Fruit fly (Drosophila melanogaster) whole organism, embryonic: ENCODE measurements around the gene phol.

ENCODE experiments used
- Atf-2 ChIP-seq: fragments of 200-800 bp; sonication (Bioruptor generic); optimal IDR thresholded peaks from 2 replicates; lab custom pipeline; 2016; ENCODE audit warnings: missing biosample characterization, missing genetic modification characterization
- Bgb ChIP-seq: fragments of 200-800 bp; sonication (Bioruptor generic); IDR thresholded peaks from 2 replicates; pipeline ENCODE4 v1.3.6; 2022; ENCODE audit warnings: missing biosample characterization, missing genetic modification characterization; ENCODE audit not compliant: partially characterized antibody
- CG10147 ChIP-seq: fragments of 200-800 bp; sonication (Bioruptor generic); optimal IDR thresholded peaks from 2 replicates; lab custom pipeline; 2019; ENCODE audit warnings: missing biosample characterization, mild to moderate bottlenecking, missing genetic modification characterization, moderate library complexity
- CG11504 ChIP-seq: fragments of 200-800 bp; sonication (Bioruptor generic); optimal IDR thresholded peaks from 3 replicates; lab custom pipeline; 2019; ENCODE audit warnings: missing biosample characterization, mild to moderate bottlenecking, missing genetic modification characterization, moderate library complexity
- CG12659 ChIP-seq: fragments of 200-800 bp; sonication (Bioruptor generic); optimal IDR thresholded peaks from 3 replicates; lab custom pipeline; 2017; ENCODE audit warnings: mild to moderate bottlenecking, missing biosample characterization, missing genetic modification reagents, missing genetic modification characterization
- CG13123 ChIP-seq: fragments of 200-800 bp; sonication (Bioruptor generic); optimal IDR thresholded peaks from 2 replicates; lab custom pipeline; 2016; ENCODE audit warnings: missing biosample characterization, missing genetic modification characterization
- CG16863 ChIP-seq: fragments of 200-800 bp; sonication (Bioruptor generic); optimal IDR thresholded peaks from 3 replicates; lab custom pipeline; 2016; ENCODE audit warnings: missing biosample characterization, missing genetic modification characterization
- CG17568 ChIP-seq: fragments of 200-800 bp; sonication (Bioruptor generic); optimal IDR thresholded peaks from 2 replicates; lab custom pipeline; 2018; ENCODE audit warnings: missing biosample characterization, mild to moderate bottlenecking, missing genetic modification characterization, moderate library complexity
- CG1792 ChIP-seq: fragments of 200-800 bp; sonication (Bioruptor generic); optimal IDR thresholded peaks from 2 replicates; lab custom pipeline; 2016; ENCODE audit warnings: missing biosample characterization, missing genetic modification characterization
- CG2116 ChIP-seq: fragments of 200-800 bp; sonication (Bioruptor generic); optimal IDR thresholded peaks from 3 replicates; lab custom pipeline; 2018; ENCODE audit warnings: missing biosample characterization, mild to moderate bottlenecking, missing genetic modification characterization
- CG2129 ChIP-seq: fragments of 200-800 bp; sonication (Bioruptor generic); IDR thresholded peaks from 2 replicates; pipeline ENCODE4 v1.3.6; 2022; ENCODE audit warnings: missing biosample characterization, missing genetic modification characterization; ENCODE audit not compliant: partially characterized antibody
- CG30020 ChIP-seq: fragments of 200-800 bp; optimal IDR thresholded peaks from 2 replicates; lab custom pipeline; 2019; ENCODE audit warnings: missing biosample characterization, mild to moderate bottlenecking, missing genetic modification characterization, moderate library complexity
- CG31224 ChIP-seq: fragments of 200-800 bp; sonication (Bioruptor generic); IDR thresholded peaks from 2 replicates; pipeline ENCODE4 v1.3.6; 2022; ENCODE audit warnings: missing biosample characterization, missing genetic modification characterization
- CG3995 ChIP-seq: fragments of 200-800 bp; sonication (Bioruptor generic); optimal IDR thresholded peaks from 3 replicates; lab custom pipeline; 2016; ENCODE audit warnings: missing biosample characterization, missing genetic modification characterization
- CG6175 ChIP-seq: fragments of 200-800 bp; sonication (Bioruptor generic); IDR thresholded peaks from 3 replicates; pipeline ENCODE4 v1.3.6; 2022; ENCODE audit warnings: missing biosample characterization, missing genetic modification characterization
- CG6654 ChIP-seq: fragments of 200-800 bp; sonication (Bioruptor generic); optimal IDR thresholded peaks from 2 replicates; lab custom pipeline; 2017; ENCODE audit warnings: missing biosample characterization, mild to moderate bottlenecking, missing genetic modification characterization
- CG8290 ChIP-seq, 3 experiments: fragments of 200-800 bp; sonication (Bioruptor generic); optimal IDR thresholded peaks; 2 replicates each; lab custom pipeline; 2016 to 2019; ENCODE audit warnings: missing biosample characterization in 3 of 3, missing genetic modification characterization in 3 of 3, mild to moderate bottlenecking in 2 of 3, moderate library complexity in 1 of 3
- CG9609 ChIP-seq: fragments of 200-800 bp; sonication (Bioruptor generic); optimal IDR thresholded peaks from 3 replicates; lab custom pipeline; 2016; ENCODE audit warnings: missing biosample characterization, missing genetic modification characterization
- CG9727 ChIP-seq: fragments of 200-800 bp; sonication (Bioruptor generic); optimal IDR thresholded peaks from 3 replicates; lab custom pipeline; 2017; ENCODE audit warnings: missing biosample characterization, mild to moderate bottlenecking, missing genetic modification characterization
- CG9817 ChIP-seq: fragments of 200-800 bp; sonication (Bioruptor generic); optimal IDR thresholded peaks from 2 replicates; lab custom pipeline; 2018; ENCODE audit warnings: missing biosample characterization, mild to moderate bottlenecking, missing genetic modification characterization, moderate library complexity
- CTCF ChIP-seq: fragments of 200-800 bp; sonication (Bioruptor generic); optimal IDR thresholded peaks from 2 replicates; lab custom pipeline; 2017; ENCODE audit warnings: missing biosample characterization, mild to moderate bottlenecking, missing genetic modification characterization, moderate library complexity
- D19B ChIP-seq: fragments of 200-800 bp; sonication (Bioruptor generic); optimal IDR thresholded peaks from 2 replicates; lab custom pipeline; 2017; ENCODE audit warnings: missing biosample characterization, mild to moderate bottlenecking, missing genetic modification characterization
- Dip3 ChIP-seq: fragments of 200-800 bp; sonication (Bioruptor generic); optimal IDR thresholded peaks from 3 replicates; lab custom pipeline; 2016; ENCODE audit warnings: missing biosample characterization, missing genetic modification characterization
- Dp ChIP-seq: fragments of 200-800 bp; sonication (Bioruptor generic); optimal IDR thresholded peaks from 2 replicates; lab custom pipeline; 2018; ENCODE audit warnings: missing biosample characterization, mild to moderate bottlenecking, missing genetic modification characterization, moderate library complexity
- Fer3 ChIP-seq: fragments of 200-800 bp; sonication (Bioruptor generic); optimal IDR thresholded peaks from 2 replicates; lab custom pipeline; 2018; ENCODE audit warnings: missing biosample characterization, mild to moderate bottlenecking, missing genetic modification characterization, moderate library complexity
- H2.0 ChIP-seq: fragments of 200-800 bp; sonication (Bioruptor generic); IDR thresholded peaks from 2 replicates; pipeline ENCODE4 v1.3.6; 2022; ENCODE audit warnings: missing biosample characterization, missing genetic modification characterization
- Hand ChIP-seq: fragments of 200-800 bp; sonication (Bioruptor generic); optimal IDR thresholded peaks from 2 replicates; lab custom pipeline; 2017; ENCODE audit warnings: mild to moderate bottlenecking, missing biosample characterization, missing genetic modification reagents, missing genetic modification characterization
- HmgZ ChIP-seq: fragments of 200-800 bp; sonication (Bioruptor generic); optimal IDR thresholded peaks from 2 replicates; lab custom pipeline; 2018; ENCODE audit warnings: missing biosample characterization, mild to moderate bottlenecking, missing genetic modification characterization
- Hmx ChIP-seq: fragments of 200-800 bp; sonication (Bioruptor generic); optimal IDR thresholded peaks from 2 replicates; lab custom pipeline; 2016; ENCODE audit warnings: missing biosample characterization, missing genetic modification characterization
- Rx ChIP-seq: fragments of 200-800 bp; sonication (Bioruptor generic); IDR thresholded peaks from 2 replicates; pipeline ENCODE4 v1.3.6; 2022; ENCODE audit warnings: missing biosample characterization, missing genetic modification characterization
- Ssrp ChIP-seq: fragments of 200-800 bp; sonication (Bioruptor generic); optimal IDR thresholded peaks from 2 replicates; lab custom pipeline; 2018; ENCODE audit warnings: missing biosample characterization, mild to moderate bottlenecking, missing genetic modification characterization, moderate library complexity
- Tbp ChIP-seq: fragments of >200 bp; optimal IDR thresholded peaks from 2 replicates; lab custom pipeline; 2018; ENCODE audit warnings: missing biosample characterization, missing genetic modification characterization
- al ChIP-seq: fragments of 200-800 bp; sonication (Bioruptor generic); IDR thresholded peaks from 2 replicates; pipeline ENCODE4 v1.3.6; 2022; ENCODE audit warnings: missing biosample characterization, missing genetic modification characterization
- ara ChIP-seq: fragments of 200-800 bp; sonication (Bioruptor generic); IDR thresholded peaks from 2 replicates; pipeline ENCODE4 v1.3.6; 2022; ENCODE audit warnings: missing biosample characterization, missing genetic modification characterization
- az2 ChIP-seq: fragments of 200-800 bp; sonication (Bioruptor generic); optimal IDR thresholded peaks from 3 replicates; lab custom pipeline; 2016; ENCODE audit warnings: missing biosample characterization, missing genetic modification characterization
- ci ChIP-seq: fragments of 200-800 bp; sonication (Bioruptor generic); IDR thresholded peaks from 3 replicates; pipeline ENCODE4 v1.3.6; 2022; ENCODE audit warnings: missing biosample characterization, missing genetic modification characterization
- fd96Cb ChIP-seq: fragments of 200-800 bp; sonication (Bioruptor generic); optimal IDR thresholded peaks from 2 replicates; lab custom pipeline; 2018; ENCODE audit warnings: missing biosample characterization, mild to moderate bottlenecking, missing genetic modification characterization, moderate library complexity
- gfzf ChIP-seq: fragments of 200-800 bp; sonication (Bioruptor generic); optimal IDR thresholded peaks from 2 replicates; lab custom pipeline; 2016; ENCODE audit warnings: missing biosample characterization, mild to moderate bottlenecking, missing genetic modification characterization, moderate library complexity
- gsb ChIP-seq: fragments of 200-800 bp; sonication (Bioruptor generic); IDR thresholded peaks from 2 replicates; pipeline ENCODE4 v1.3.6; 2022; ENCODE audit warnings: missing biosample characterization, missing genetic modification characterization
- hkb ChIP-seq, 2 experiments: fragments of 200-800 bp in 1 of 2; fragments of >200 bp in 1 of 2; sonication (Bioruptor generic) in 1 of 2; IDR thresholded peaks in 1 of 2; optimal IDR thresholded peaks in 1 of 2; 2 replicates each; pipeline versions ENCODE4 v1.3.6 to Lab custom; 2017 to 2022; ENCODE audit warnings: missing biosample characterization in 1 of 2, missing genetic modification characterization in 1 of 2
- inv ChIP-seq: fragments of 200-800 bp; sonication (Bioruptor generic); IDR thresholded peaks from 2 replicates; pipeline ENCODE4 v1.3.6; 2022; ENCODE audit warnings: missing biosample characterization, missing genetic modification characterization; ENCODE audit not compliant: partially characterized antibody
- nau ChIP-seq: fragments of 200-800 bp; sonication (Bioruptor generic); optimal IDR thresholded peaks from 3 replicates; lab custom pipeline; 2017; ENCODE audit warnings: missing biosample characterization, mild to moderate bottlenecking, missing genetic modification characterization, missing genetic modification reagents
- p53 ChIP-seq: fragments of 200-800 bp; sonication (Bioruptor generic); optimal IDR thresholded peaks from 2 replicates; lab custom pipeline; 2016; ENCODE audit warnings: missing biosample characterization, missing genetic modification characterization
- pros ChIP-seq: fragments of 200-800 bp; sonication (Bioruptor generic); optimal IDR thresholded peaks from 3 replicates; lab custom pipeline; 2019; ENCODE audit warnings: missing biosample characterization, mild to moderate bottlenecking, missing genetic modification characterization, moderate library complexity
- psq ChIP-seq: fragments of 200-800 bp; sonication (Bioruptor generic); optimal IDR thresholded peaks from 2 replicates; lab custom pipeline; 2017; ENCODE audit warnings: missing biosample characterization, missing genetic modification characterization
- sqz ChIP-seq: fragments of 200-800 bp; sonication (Bioruptor generic); optimal IDR thresholded peaks from 3 replicates; lab custom pipeline; 2018; ENCODE audit warnings: missing biosample characterization, mild to moderate bottlenecking, missing genetic modification characterization
- stc ChIP-seq: fragments of 200-800 bp; sonication (Bioruptor generic); IDR thresholded peaks from 2 replicates; pipeline ENCODE4 v1.3.6; 2022; ENCODE audit warnings: missing biosample characterization, missing genetic modification characterization
- tup ChIP-seq: fragments of 200-800 bp; sonication (Bioruptor generic); optimal IDR thresholded peaks from 2 replicates; lab custom pipeline; 2016; ENCODE audit warnings: missing biosample characterization, mild to moderate bottlenecking, missing genetic modification characterization, moderate library complexity
- twi ChIP-seq: fragments of 200-800 bp; optimal IDR thresholded peaks from 2 replicates; lab custom pipeline; 2019; ENCODE audit warnings: missing biosample characterization, mild to moderate bottlenecking, missing genetic modification characterization, moderate library complexity
- vfl ChIP-seq: fragments of 200-800 bp; sonication (Bioruptor generic); optimal IDR thresholded peaks from 2 replicates; lab custom pipeline; 2016; ENCODE audit warnings: missing biosample characterization, missing genetic modification characterization
- yki ChIP-seq: fragments of >200 bp; optimal IDR thresholded peaks from 3 replicates; lab custom pipeline; 2018

phol gene

DNA sequence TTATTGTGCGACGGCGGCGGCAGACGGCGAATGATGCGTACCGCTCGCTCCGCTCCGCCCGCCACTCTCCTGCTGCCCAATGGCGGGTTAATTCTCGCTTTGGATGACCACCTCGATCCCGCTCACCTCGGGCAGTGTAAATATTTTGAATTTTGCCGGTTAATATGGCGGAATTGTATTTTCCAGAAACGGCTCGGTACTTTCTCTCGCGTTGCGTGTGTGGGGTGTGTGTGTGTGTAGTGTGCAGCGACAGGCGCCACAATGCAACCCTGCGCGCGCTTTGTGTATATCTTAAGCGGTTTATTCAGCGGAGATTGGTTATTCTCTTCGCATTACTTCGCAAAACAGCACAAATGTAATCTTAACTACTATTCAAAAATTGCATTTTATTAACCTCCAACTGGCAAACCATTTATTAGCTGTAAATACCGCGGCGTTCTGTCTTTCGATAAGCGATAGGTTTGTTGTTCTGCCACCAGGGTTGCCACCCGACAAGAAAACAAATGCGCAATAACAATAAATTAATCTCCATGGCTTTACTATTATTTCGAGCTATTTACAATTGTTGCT is at the start of gene phol, which contains the start of gene CG3552 (continued):
- TF ChIP-seq ci (GFP tag; lab: Robert Waterston, UW) (peak; percentile 30; the same call in 1 of the 3 replicates), HmgZ (tag; lab: Kevin White, UChicago) (peak; percentile 3), Fer3 (tag; lab: Kevin White, UChicago) (no peak), twi (no peak), H2.0 (no peak), CG2116 (peak; percentile 98), Tbp (GFP tag; lab: Kevin White, UChicago) (no peak), CG10147 (no peak), hkb (optimal IDR thresholded peaks at IDR 0.05; lab: Kevin White, UChicago) (peak; percentile 3), hkb (GFP tag; IDR thresholded peaks at IDR 0.05; lab: Robert Waterston, UW) (no peak), D19B (GFP tag; lab: Kevin White, UChicago) (no peak), CG31224 (GFP tag; lab: Robert Waterston, UW) (no peak), CG17568 (no peak), Dip3 (GFP tag; lab: Kevin White, UChicago) (no peak), CG16863 (GFP tag; lab: Kevin White, UChicago) (no peak), CG6654 (no peak), psq (GFP tag; lab: Kevin White, UChicago) (no peak), Ssrp (tag; lab: Kevin White, UChicago) (no peak), Hand (GFP tag; lab: Kevin White, UChicago) (peak; percentile 6), az2 (GFP tag; lab: Kevin White, UChicago) (no peak), CG9817 (tag; lab: Kevin White, UChicago) (no peak), CG30020 (peak; percentile 59), nau (no peak), stc (GFP tag; lab: Robert Waterston, UW) (no peak), pros (GFP tag; lab: Kevin White, UChicago) (no peak), CG6175 (no peak), CG9609 (GFP tag; lab: Kevin White, UChicago) (no peak), tup (GFP tag; lab: Kevin White, UChicago) (no peak), fd96Cb (no peak), inv (GFP tag; lab: Robert Waterston, UW) (peak; percentile 39), CG9727 (GFP tag; lab: Kevin White, UChicago) (peak; percentile 33), CG12659 (peak; percentile 29), yki (lab: Kevin White, UChicago) (no peak), CG11504 (tag; lab: Kevin White, UChicago) (peak; percentile 16), al (GFP tag; lab: Robert Waterston, UW) (no peak), gsb (GFP tag; lab: Robert Waterston, UW) (no peak), ara (no peak), CG1792 (GFP tag; lab: Kevin White, UChicago) (no peak), p53 (GFP tag; lab: Kevin White, UChicago) (no peak), gfzf (GFP tag; lab: Kevin White, UChicago) (peak; percentile 51), vfl (GFP tag; lab: Kevin White, UChicago) (peak; percentile 18), Hmx (GFP tag; lab: Kevin White, UChicago) (no peak), Dp (peak; percentile 48), Bgb (GFP tag; lab: Robert Waterston, UW) (peak; percentile 30; the same call in 1 of the 2 replicates), Atf-2 (GFP tag; lab: Kevin White, UChicago) (peak; percentile 4), Rx (GFP tag; lab: Robert Waterston, UW) (no peak), CTCF (no peak), sqz (GFP tag; lab: Kevin White, UChicago) (no peak), CG13123 (GFP tag; lab: Kevin White, UChicago) (no peak), CG2129 (GFP tag; lab: Robert Waterston, UW) (no peak), CG8290 (GFP tag; optimal IDR thresholded peaks at IDR 0.05; lab: Kevin White, UChicago) (no peak), CG8290 (tag; optimal IDR thresholded peaks at IDR 0.05; lab: Kevin White, UChicago) (no peak), CG3995 (GFP tag; lab: Kevin White, UChicago) (no peak)
